Worm (Caenorhabditis elegans) whole organism, L4 larva: ENCODE results near the gene W02D7.5.

ENCODE experiments used
- ceh-28 ChIP-seq: fragments of 150-350 bp; optimal IDR thresholded peaks from 2 replicates; lab custom pipeline; 2014; ENCODE audit warnings: missing biosample characterization, missing genetic modification reagents, missing genetic modification characterization
- ceh-32 ChIP-seq: sonication (generic microtip); optimal IDR thresholded peaks from 2 replicates; lab custom pipeline; 2016; ENCODE audit warnings: mild to moderate bottlenecking, missing genetic modification characterization, missing compliant biosample characterization; ENCODE audit not compliant: poor library complexity
- dmd-8 ChIP-seq: fragments of 200-800 bp; sonication (Bioruptor generic); IDR thresholded peaks from 2 replicates; pipeline ENCODE4 v1.3.6; 2022; ENCODE audit warnings: missing genetic modification characterization, missing compliant biosample characterization
- dpl-1 ChIP-seq: fragments of 150-350 bp; optimal IDR thresholded peaks from 2 replicates; lab custom pipeline; 2014; ENCODE audit warnings: missing biosample characterization, missing genetic modification reagents, missing genetic modification characterization
- lin-13 ChIP-seq: fragments of 150-350 bp; optimal IDR thresholded peaks from 2 replicates; lab custom pipeline; 2014; ENCODE audit warnings: missing biosample characterization, missing genetic modification reagents, missing genetic modification characterization
- lin-39 ChIP-seq: fragments of 150-350 bp; optimal IDR thresholded peaks from 2 replicates; lab custom pipeline; 2014; ENCODE audit warnings: missing biosample characterization, missing genetic modification reagents, missing genetic modification characterization
- nhr-77 ChIP-seq: fragments of 150-350 bp; optimal IDR thresholded peaks from 2 replicates; lab custom pipeline; 2014; ENCODE audit warnings: missing biosample characterization, missing genetic modification characterization
- pqm-1 ChIP-seq: sonication (generic microtip); optimal IDR thresholded peaks from 2 replicates; lab custom pipeline; 2017; ENCODE audit warnings: missing biosample characterization, missing genetic modification characterization
- snpc-4 ChIP-seq: fragments of 150-350 bp; optimal IDR thresholded peaks from 2 replicates; lab custom pipeline; 2014; ENCODE audit warnings: missing biosample characterization, missing genetic modification characterization
- tra-1 ChIP-seq: fragments of 200-800 bp; sonication (Bioruptor generic); IDR thresholded peaks from 2 replicates; pipeline ENCODE4 v1.3.6; 2022; ENCODE audit warnings: missing genetic modification reagents, missing genetic modification characterization, missing compliant biosample characterization

DNA sequence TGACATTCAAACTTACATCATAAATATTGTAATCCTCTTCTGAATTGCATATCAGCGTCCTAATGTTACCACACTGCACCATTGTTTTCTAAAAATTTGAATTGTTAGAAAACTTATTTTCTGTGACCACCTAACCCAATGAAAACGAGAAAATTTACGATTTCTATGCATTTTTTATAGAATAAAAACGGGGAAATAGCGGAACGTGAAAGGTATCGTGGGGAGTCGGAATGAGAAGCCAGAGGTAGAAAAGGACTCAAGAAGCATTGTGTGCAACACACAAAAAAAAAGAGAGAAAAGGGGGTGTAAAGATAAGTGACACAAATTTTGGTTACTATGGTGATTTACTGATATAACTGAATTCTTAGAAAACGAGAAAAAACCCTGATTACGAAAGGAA, 48.8 kb downstream of the W02D7.5 start, which contains the start of gene C16D9.6:
- TF ChIP-seq lin-13 (GFP tag; lab: Kevin White, UChicago), result no peak
- TF ChIP-seq lin-39 (tag; lab: Kevin White, UChicago), result no peak
- no peak for TF ChIP-seq nhr-77 (tag; lab: Kevin White, UChicago)
- TF ChIP-seq dpl-1 (GFP tag; lab: Kevin White, UChicago), result no peak
- TF ChIP-seq ceh-32 (tag; lab: Kevin White, UChicago), result no peak
- no peak for TF ChIP-seq dmd-8 (GFP tag; lab: Robert Waterston, UW)
- TF ChIP-seq snpc-4 (tag; lab: Kevin White, UChicago), result no peak
- no peak for TF ChIP-seq pqm-1
- no peak for TF ChIP-seq tra-1 (GFP tag; lab: Robert Waterston, UW)
- TF ChIP-seq ceh-28, result no peak
